Worm (Caenorhabditis elegans): Measurements from ENCODE around the gene cnb-1.
"Not testable (repeated sequence)": the region's sequence is repeated elsewhere in the genome, so short reads cannot be mapped to it uniquely, and the experiment has no call there.

DNA sequence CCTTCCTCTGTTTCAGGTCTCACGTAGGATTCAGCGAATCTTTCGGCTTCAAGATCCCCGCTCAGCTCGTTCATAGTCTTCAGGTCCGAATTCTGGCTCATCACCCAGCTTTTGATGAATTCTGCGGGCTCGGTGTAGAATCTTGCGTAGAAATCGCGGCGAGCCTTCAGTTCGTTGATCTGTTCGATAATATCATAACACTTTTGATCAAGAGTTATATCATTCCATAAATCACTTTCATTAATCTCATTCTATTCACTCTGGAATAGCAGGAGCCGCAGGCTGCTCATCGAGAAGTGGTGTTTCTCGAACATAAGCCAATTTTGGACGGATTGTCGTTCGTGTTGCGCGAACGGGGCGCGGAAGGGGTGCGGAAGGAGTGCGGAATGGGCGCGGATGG lies 19.5 kb downstream of the cnb-1 start, which contains the start of gene K03B8.4:
- TF ChIP-seq aly-2 (tag; optimal IDR thresholded peaks at IDR 0.05); unc-39 (tag; optimal IDR thresholded peaks at IDR 0.05); nhr-25 (tag; optimal IDR thresholded peaks at IDR 0.05); ceh-82 (tag; optimal IDR thresholded peaks at IDR 0.05); nhr-76 (tag; optimal IDR thresholded peaks at IDR 0.05); pqm-1 (tag; optimal IDR thresholded peaks at IDR 0.05); ztf-11 (tag; optimal IDR thresholded peaks at IDR 0.05); nhr-11 (tag; optimal IDR thresholded peaks at IDR 0.05); fos-1 (tag; optimal IDR thresholded peaks at IDR 0.05); jun-1 (tag; optimal IDR thresholded peaks at IDR 0.05); unc-62 (GFP tag; optimal IDR thresholded peaks at IDR 0.05); nfya-1 (tag; optimal IDR thresholded peaks at IDR 0.05; ENCODE audit: insufficient read depth); elt-2 (tag; optimal IDR thresholded peaks at IDR 0.05): not testable (repeated sequence)

Measured in whole organism, L3 larva.